Fruit fly (Drosophila melanogaster): ENCODE data around the gene Smg5.

The Smg5 gene

dm6 chr2L:13893439-13893838, 11.0 kb downstream of the Smg5 start:
- TF ChIP-seq Awh (GFP tag; IDR thresholded peaks at IDR 0.05) = peak; percentile 40
- TF ChIP-seq chinmo (GFP tag; IDR thresholded peaks at IDR 0.05; ENCODE audit: partially characterized antibody) = no peak
- no peak for TF ChIP-seq croc (GFP tag; conservative IDR thresholded peaks at IDR 0.05)
- no peak for TF ChIP-seq sim (GFP tag; IDR thresholded peaks at IDR 0.05)
- TF ChIP-seq CG9932 (GFP tag; IDR thresholded peaks at IDR 0.05) = no peak
- no peak for TF ChIP-seq CG2129 (GFP tag; IDR thresholded peaks at IDR 0.05; ENCODE audit: partially characterized antibody)
- no peak for TF ChIP-seq sna (GFP tag; IDR thresholded peaks at IDR 0.05; ENCODE audit: partially characterized antibody)
- TF ChIP-seq CG17385 (GFP tag; optimal IDR thresholded peaks at IDR 0.05) = no peak
- no peak for TF ChIP-seq CG17912 (GFP tag; optimal IDR thresholded peaks at IDR 0.05)
- TF ChIP-seq CG9817 (tag; optimal IDR thresholded peaks at IDR 0.05) = no peak
- TF ChIP-seq CG2712 (tag; optimal IDR thresholded peaks at IDR 0.05) = peak; percentile 68
- no peak for TF ChIP-seq CG7745 (tag; optimal IDR thresholded peaks at IDR 0.05)
- no peak for TF ChIP-seq tap (tag; optimal IDR thresholded peaks at IDR 0.05)
- peak; percentile 51 for TF ChIP-seq pros (GFP tag; optimal IDR thresholded peaks at IDR 0.05)
- TF ChIP-seq Doc2 (GFP tag; IDR thresholded peaks at IDR 0.05) = no peak
- TF ChIP-seq Ravus (GFP tag; IDR thresholded peaks at IDR 0.05) = no peak
- TF ChIP-seq CTCF (GFP tag; optimal IDR thresholded peaks at IDR 0.05) = no peak
- TF ChIP-seq D19A (tag; optimal IDR thresholded peaks at IDR 0.05) = peak; percentile 66
- no peak for TF ChIP-seq Neu2 (GFP tag; optimal IDR thresholded peaks at IDR 0.05; ENCODE audit: borderline replicate concordance)
- TF ChIP-seq tgo (GFP tag; IDR thresholded peaks at IDR 0.05) = no peak
- peak; percentile 68 for TF ChIP-seq CG10979 (tag; optimal IDR thresholded peaks at IDR 0.05)
- no peak for TF ChIP-seq CG1647 (GFP tag; optimal IDR thresholded peaks at IDR 0.05)
- peak; percentile 23 for TF ChIP-seq CG1233 (GFP tag; optimal IDR thresholded peaks at IDR 0.05)
- TF ChIP-seq dmrt11E (tag; optimal IDR thresholded peaks at IDR 0.05) = peak; percentile 17
- no peak for TF ChIP-seq D19B (GFP tag; optimal IDR thresholded peaks at IDR 0.05)
- peak; percentile 22 for TF ChIP-seq Elba2 (GFP tag; optimal IDR thresholded peaks at IDR 0.05)
- TF ChIP-seq ci (GFP tag; IDR thresholded peaks at IDR 0.05) = peak; percentile 47; the same call in 1 of the 3 replicates
- no peak for TF ChIP-seq lab (GFP tag; optimal IDR thresholded peaks at IDR 0.05)
- no peak for TF ChIP-seq MESR4 (GFP tag; optimal IDR thresholded peaks at IDR 0.05)
- TF ChIP-seq CG30403 (GFP tag; optimal IDR thresholded peaks at IDR 0.05) = peak; percentile 30
- TF ChIP-seq CG30431 (GFP tag; optimal IDR thresholded peaks at IDR 0.05) = no peak
- no peak for TF ChIP-seq cg (GFP tag; optimal IDR thresholded peaks at IDR 0.05)
- TF ChIP-seq lbe (GFP tag; optimal IDR thresholded peaks at IDR 0.05) = no peak
- TF ChIP-seq slp2 (GFP tag; optimal IDR thresholded peaks at IDR 0.05) = no peak
- no peak for TF ChIP-seq dan (GFP tag; IDR thresholded peaks at IDR 0.05)
- no peak for TF ChIP-seq vfl (GFP tag; optimal IDR thresholded peaks at IDR 0.05)
- TF ChIP-seq sens (GFP tag) = peak; percentile 52
- peak; percentile 59 for TF ChIP-seq CG18599 (GFP tag; optimal IDR thresholded peaks at IDR 0.05)
- TF ChIP-seq CG14965 (GFP tag; optimal IDR thresholded peaks at IDR 0.05; ENCODE audit: borderline replicate concordance) = no peak
- no peak for TF ChIP-seq stc (GFP tag; IDR thresholded peaks at IDR 0.05)
- no peak for TF ChIP-seq CG1602 (GFP tag; optimal IDR thresholded peaks at IDR 0.05)
- TF ChIP-seq dpn (GFP tag; optimal IDR thresholded peaks at IDR 0.05) = peak in 1 of 2 experiments; percentile 14
- no peak for TF ChIP-seq Xbp1 (GFP tag; optimal IDR thresholded peaks at IDR 0.05)
- no peak for TF ChIP-seq p53 (GFP tag; optimal IDR thresholded peaks at IDR 0.05)
- TF ChIP-seq so (GFP tag; IDR thresholded peaks at IDR 0.05) = no peak
- TF ChIP-seq CG13287 (GFP tag; IDR thresholded peaks at IDR 0.05; ENCODE audit: partially characterized antibody) = no peak
- peak; percentile 50 for TF ChIP-seq ATbp (GFP tag; optimal IDR thresholded peaks at IDR 0.05)
- no peak for TF ChIP-seq CG12155 (GFP tag; optimal IDR thresholded peaks at IDR 0.05)
- peak; percentile 31 for TF ChIP-seq CG13424 (tag; optimal IDR thresholded peaks at IDR 0.05)
- TF ChIP-seq nmo (GFP tag; optimal IDR thresholded peaks at IDR 0.05) = peak; percentile 31
- TF ChIP-seq prd (optimal IDR thresholded peaks at IDR 0.05) = no peak
- TF ChIP-seq prd (GFP tag; IDR thresholded peaks at IDR 0.05) = peak; percentile 25; the same call in 2 of the 3 replicates

Data from whole organism, embryonic.